Fruit fly (Drosophila melanogaster): ENCODE measurements around the gene tra.

dm6 chr3L:16638639-16639388 lies 48.0 kb upstream of the tra start:
- peak; percentile 31 for TF ChIP-seq CG6854 (GFP tag; optimal IDR thresholded peaks at IDR 0.05)
- peak; percentile 69 for TF ChIP-seq Eip78C (GFP tag)
- TF ChIP-seq CG8119 (GFP tag; IDR thresholded peaks at IDR 0.05), result no peak; the same call in 2 of the 3 replicates
- TF ChIP-seq eg (GFP tag; IDR thresholded peaks at IDR 0.05), result peak; percentile 24; the same call in 1 of the 3 replicates
- TF ChIP-seq CG11294 (GFP tag; IDR thresholded peaks at IDR 0.05), result no peak
- peak; percentile 51 for TF ChIP-seq CG31627 (GFP tag; optimal IDR thresholded peaks at IDR 0.05)
- TF ChIP-seq Eip93F (GFP tag; optimal IDR thresholded peaks at IDR 0.05), result no peak
- no peak for TF ChIP-seq CG15336 (GFP tag; IDR thresholded peaks at IDR 0.05)
- TF ChIP-seq CG16779 (tag; optimal IDR thresholded peaks at IDR 0.05), result no peak
- TF ChIP-seq spab (GFP tag; optimal IDR thresholded peaks at IDR 0.05), result no peak
- TF ChIP-seq Gug (GFP tag; IDR thresholded peaks at IDR 0.05), result no peak
- TF ChIP-seq achi (GFP tag; optimal IDR thresholded peaks at IDR 0.05), result peak; percentile 31
- TF ChIP-seq CG11762 (GFP tag; optimal IDR thresholded peaks at IDR 0.05; ENCODE audit: insufficient read depth), result no peak
- peak; percentile 61 for TF ChIP-seq Met (GFP tag; optimal IDR thresholded peaks at IDR 0.05)

All from whole organism, prepupa.